Fruit fly (Drosophila melanogaster): ENCODE results near the gene CG14963.

The CG14963 gene

dm6 chr3L:3142516-3143382, 29.6 kb downstream of the CG14963 start (continued):
- TF ChIP-seq NK7.1 (GFP tag; optimal IDR thresholded peaks at IDR 0.05), result no peak
- TF ChIP-seq CG6854 (GFP tag; optimal IDR thresholded peaks at IDR 0.05), result no peak
- peak; percentile 8 for TF ChIP-seq lab (GFP tag; optimal IDR thresholded peaks at IDR 0.05)
- no peak for TF ChIP-seq PHDP (tag; optimal IDR thresholded peaks at IDR 0.05)
- TF ChIP-seq Lhr (GFP tag; optimal IDR thresholded peaks at IDR 0.05), result no peak
- no peak for TF ChIP-seq CG4282 (GFP tag; optimal IDR thresholded peaks at IDR 0.05)
- TF ChIP-seq hbn (GFP tag; IDR thresholded peaks at IDR 0.05; ENCODE audit: partially characterized antibody), result 0 out of 2 replicates have a peak, but pooled peaks have one; percentile 13
- peak; percentile 47; the same call in 1 of the 2 replicates for TF ChIP-seq crol (GFP tag; IDR thresholded peaks at IDR 0.05)
- TF ChIP-seq HmgZ (tag; optimal IDR thresholded peaks at IDR 0.05), result peak; percentile 5
- peak; percentile 30 for TF ChIP-seq CG12769 (tag; optimal IDR thresholded peaks at IDR 0.05)
- TF ChIP-seq eyg (GFP tag; optimal IDR thresholded peaks at IDR 0.05), result no peak
- no peak for TF ChIP-seq Dp (GFP tag; optimal IDR thresholded peaks at IDR 0.05)
- no peak for TF ChIP-seq CG30431 (GFP tag; optimal IDR thresholded peaks at IDR 0.05)
- no peak for TF ChIP-seq CG8281 (tag; optimal IDR thresholded peaks at IDR 0.05)
- no peak for TF ChIP-seq inv (GFP tag; IDR thresholded peaks at IDR 0.05; ENCODE audit: partially characterized antibody)
- no peak for TF ChIP-seq CG9876 (GFP tag; optimal IDR thresholded peaks at IDR 0.05)
- TF ChIP-seq Chrac-16 (GFP tag; optimal IDR thresholded peaks at IDR 0.05), result no peak
- no peak for TF ChIP-seq CG2889 (GFP tag; IDR thresholded peaks at IDR 0.05)
- no peak for TF ChIP-seq CG18262 (tag; optimal IDR thresholded peaks at IDR 0.05)
- TF ChIP-seq Pdp1 (GFP tag; optimal IDR thresholded peaks at IDR 0.05), result peak in 1 of 2 experiments; percentile 26
- no peak for TF ChIP-seq Camta (GFP tag; optimal IDR thresholded peaks at IDR 0.05)

dm6 chr3L:3141411-3141810, 30.9 kb downstream of the CG14963 start:
- TF ChIP-seq CG32532 (GFP tag; IDR thresholded peaks at IDR 0.05) (no peak), chif (GFP tag; optimal IDR thresholded peaks at IDR 0.05) (no peak), Bteb2 (GFP tag; optimal IDR thresholded peaks at IDR 0.05) (no peak), CG6791 (GFP tag; IDR thresholded peaks at IDR 0.05; ENCODE audit: partially characterized antibody) (no peak), p53 (GFP tag; optimal IDR thresholded peaks at IDR 0.05) (no peak), C15 (GFP tag; IDR thresholded peaks at IDR 0.05) (no peak), knrl (GFP tag; IDR thresholded peaks at IDR 0.05; ENCODE audit: partially characterized antibody) (no peak), Drgx (GFP tag; IDR thresholded peaks at IDR 0.05) (no peak), pfk (GFP tag; optimal IDR thresholded peaks at IDR 0.05) (no peak), insv (GFP tag; optimal IDR thresholded peaks at IDR 0.05) (no peak), D19B (GFP tag; optimal IDR thresholded peaks at IDR 0.05) (no peak), ap (GFP tag; IDR thresholded peaks at IDR 0.05) (no peak), CG3847 (GFP tag; IDR thresholded peaks at IDR 0.05) (0 out of 2 replicates have a peak, but pooled peaks have one; percentile 10), CoRest (tag; optimal IDR thresholded peaks at IDR 0.05) (no peak), CG6683 (GFP tag; optimal IDR thresholded peaks at IDR 0.05) (no peak), salm (tag; optimal IDR thresholded peaks at IDR 0.05) (no peak), scrt (GFP tag; optimal IDR thresholded peaks at IDR 0.05) (no peak), zf30C (GFP tag; optimal IDR thresholded peaks at IDR 0.05) (no peak), CG15601 (tag; optimal IDR thresholded peaks at IDR 0.05) (peak; percentile 76), CG12155 (GFP tag; optimal IDR thresholded peaks at IDR 0.05) (no peak), H2.0 (GFP tag; IDR thresholded peaks at IDR 0.05) (no peak), CG2875 (GFP tag; optimal IDR thresholded peaks at IDR 0.05) (peak; percentile 30), CG8290 (GFP tag; optimal IDR thresholded peaks at IDR 0.05) (no peak), CG8290 (tag; optimal IDR thresholded peaks at IDR 0.05) (peak in 1 of 2 experiments; percentile 38), sens (GFP tag) (peak; percentile 56), CG1233 (GFP tag; optimal IDR thresholded peaks at IDR 0.05) (no peak), CG8924 (tag; optimal IDR thresholded peaks at IDR 0.05) (no peak), vnd (GFP tag; IDR thresholded peaks at IDR 0.05; ENCODE audit: partially characterized antibody) (no peak)
